Fruit fly (Drosophila melanogaster) whole organism, adult: ENCODE results near the gene CG33095.
"Not testable (repeated sequence)": the region's sequence is repeated elsewhere in the genome, so short reads cannot be mapped to it uniquely, and the experiment has no call there.

Source experiments
- CG11617 ChIP-seq: fragments of 200-800 bp; sonication (Bioruptor generic); optimal IDR thresholded peaks from 2 replicates; lab custom pipeline; 2017; ENCODE audit warnings: mild to moderate bottlenecking, missing biosample characterization, missing genetic modification reagents, missing genetic modification characterization
- CG12768 ChIP-seq: fragments of 200-800 bp; sonication (Bioruptor generic); optimal IDR thresholded peaks from 2 replicates; lab custom pipeline; 2017; ENCODE audit warnings: missing biosample characterization, missing genetic modification characterization, mild to moderate bottlenecking, moderate library complexity, missing genetic modification reagents
- CG14711 ChIP-seq: fragments of 200-800 bp; sonication (Bioruptor generic); optimal IDR thresholded peaks from 2 replicates; lab custom pipeline; 2018; ENCODE audit warnings: missing biosample characterization, mild to moderate bottlenecking, missing genetic modification characterization, moderate library complexity
- CG1620 ChIP-seq: fragments of 200-800 bp; sonication (Bioruptor generic); optimal IDR thresholded peaks from 2 replicates; lab custom pipeline; 2016; ENCODE audit warnings: missing biosample characterization, missing genetic modification characterization
- CG33017 ChIP-seq: fragments of 200-800 bp; sonication (Bioruptor generic); optimal IDR thresholded peaks from 2 replicates; lab custom pipeline; 2018; ENCODE audit warnings: missing biosample characterization, mild to moderate bottlenecking, missing genetic modification characterization, moderate library complexity
- CG5204 ChIP-seq: fragments of 200-800 bp; sonication (Bioruptor generic); optimal IDR thresholded peaks from 2 replicates; lab custom pipeline; 2016; ENCODE audit warnings: missing biosample characterization, missing genetic modification characterization
- Clk ChIP-seq: fragments of 200-800 bp; sonication (Bioruptor generic); optimal IDR thresholded peaks from 2 replicates; lab custom pipeline; 2017; ENCODE audit warnings: missing biosample characterization, missing genetic modification characterization
- Hr96 ChIP-seq: fragments of 200-800 bp; sonication (Bioruptor generic); optimal IDR thresholded peaks from 2 replicates; lab custom pipeline; 2016; ENCODE audit warnings: missing biosample characterization, missing genetic modification characterization
- Mnt ChIP-seq: fragments of 200-800 bp; sonication (Bioruptor generic); optimal IDR thresholded peaks from 2 replicates; lab custom pipeline; 2016; ENCODE audit warnings: missing biosample characterization, mild to moderate bottlenecking, missing genetic modification characterization
- bab1 ChIP-seq: fragments of 200-800 bp; sonication (Bioruptor generic); optimal IDR thresholded peaks from 3 replicates; lab custom pipeline; 2019; ENCODE audit warnings: missing biosample characterization, mild to moderate bottlenecking, missing genetic modification characterization, moderate library complexity
- cic ChIP-seq: fragments of 200-800 bp; sonication (Bioruptor generic); optimal IDR thresholded peaks from 2 replicates; lab custom pipeline; 2017; ENCODE audit warnings: missing biosample characterization, mild to moderate bottlenecking, missing genetic modification characterization, moderate library complexity
- cnc ChIP-seq, 2 experiments: fragments of >200 bp; optimal IDR thresholded peaks; 2 replicates each; lab custom pipeline; 2017
- kay ChIP-seq: fragments of 200-800 bp; sonication (Bioruptor generic); peaks from one replicate; lab custom pipeline; 2016; ENCODE audit warnings: missing biosample characterization, missing genetic modification characterization, borderline replicate concordance
- ovo ChIP-seq: fragments of 200-800 bp; sonication (Bioruptor generic); optimal IDR thresholded peaks from 2 replicates; lab custom pipeline; 2016; ENCODE audit warnings: missing biosample characterization, missing genetic modification characterization
- pad ChIP-seq: fragments of 200-800 bp; sonication (Bioruptor generic); optimal IDR thresholded peaks from 3 replicates; lab custom pipeline; 2017; ENCODE audit warnings: missing biosample characterization, missing genetic modification characterization, mild to moderate bottlenecking, moderate library complexity, missing genetic modification reagents
- tj ChIP-seq: fragments of 200-800 bp; sonication (Bioruptor generic); optimal IDR thresholded peaks from 3 replicates; lab custom pipeline; 2017; ENCODE audit warnings: missing biosample characterization, mild to moderate bottlenecking, missing genetic modification characterization, moderate library complexity
- toe ChIP-seq: fragments of 200-800 bp; sonication (Bioruptor generic); optimal IDR thresholded peaks from 2 replicates; lab custom pipeline; 2016; ENCODE audit warnings: missing biosample characterization, missing genetic modification characterization

The CG33095 gene

dm6 chr3R:25126823-25127222 is 29.4 kb downstream of the CG33095 start:
- TF ChIP-seq pad (GFP tag; lab: Kevin White, UChicago): no peak
- TF ChIP-seq Mnt (GFP tag; lab: Kevin White, UChicago): no peak
- no peak for TF ChIP-seq CG33017 (tag; lab: Kevin White, UChicago)
- TF ChIP-seq bab1 (GFP tag; lab: Kevin White, UChicago): no peak
- TF ChIP-seq CG5204 (GFP tag; lab: Kevin White, UChicago): no peak
- TF ChIP-seq Hr96: no peak
- no peak for TF ChIP-seq CG12768
- no peak for TF ChIP-seq ovo (GFP tag; lab: Kevin White, UChicago)

dm6 chr3R:25127231-25127689 is 29.8 kb downstream of the CG33095 start, which contains the start of the genes Mocs2A, Mocs2B and Clbn:
TSS of gene Mocs2A (minus strand) at chr3R:25127359.
TSS of gene Mocs2B (minus strand) at chr3R:25127359.
TSS of gene Clbn (plus strand) at chr3R:25127502.
- TF ChIP-seq Hr96 (peak; percentile 21), cnc (optimal IDR thresholded peaks at IDR 0.05; lab: Kevin White, UChicago) (peak in 1 of 2 experiments; percentile 69), CG5204 (GFP tag; lab: Kevin White, UChicago) (peak; percentile 5), CG14711 (tag; lab: Kevin White, UChicago) (peak; percentile 1), Mnt (GFP tag; lab: Kevin White, UChicago) (peak; percentile 43), toe (GFP tag; lab: Kevin White, UChicago) (peak; percentile 43), Clk (no peak), kay (GFP tag; lab: Kevin White, UChicago) (peak; percentile 37), cic (GFP tag; lab: Kevin White, UChicago) (no peak)

- TF ChIP-seq CG1620 (GFP tag; lab: Kevin White, UChicago); bab1 (GFP tag; lab: Kevin White, UChicago); CG11617: not testable (repeated sequence)
Observed at dm6 chr3R:25131042-25131441, 33.6 kb downstream of the CG33095 start, which contains the start of gene Bili. TSS of gene Bili (plus strand) at chr3R:25131306.

- no peak for TF ChIP-seq kay (GFP tag; lab: Kevin White, UChicago)
- no peak for TF ChIP-seq tj (GFP tag; lab: Kevin White, UChicago)
- no peak for TF ChIP-seq Clk
- peak; percentile 28 for TF ChIP-seq Mnt (GFP tag; lab: Kevin White, UChicago)
Observed at dm6 chr3R:25137565-25138367, 40.3 kb downstream of the CG33095 start, which contains the start of gene danr. TSS of gene danr (plus strand) at chr3R:25138072.
